Worm (Caenorhabditis elegans): ENCODE measurements around the gene srh-272.

DNA sequence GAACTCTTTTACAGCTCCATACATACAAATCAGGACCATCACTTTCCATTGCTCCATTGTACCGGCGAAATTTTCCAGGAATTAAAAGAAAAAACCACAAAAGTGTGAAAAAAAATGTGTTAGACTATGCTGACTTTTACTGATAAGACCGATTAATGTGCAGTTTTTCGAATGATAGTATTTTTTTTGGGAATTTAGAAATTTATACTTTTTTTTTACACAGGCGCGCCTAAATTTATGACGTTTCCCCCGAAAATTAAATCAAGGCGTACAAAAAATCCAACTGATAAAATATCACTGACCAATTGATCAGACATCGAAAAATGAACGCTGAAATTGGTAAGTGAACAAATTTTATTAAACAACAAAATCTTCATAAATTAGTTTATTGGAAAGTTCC is 12.3 kb downstream of the srh-272 start, which contains the start of gene folt-2:
- no peak for TF ChIP-seq ama-1 (optimal IDR thresholded peaks at IDR 0.05)
- no peak for TF ChIP-seq B0310.2 (tag; optimal IDR thresholded peaks at IDR 0.05)
- no peak for TF ChIP-seq pes-1 (GFP tag; IDR thresholded peaks at IDR 0.05)
- TF ChIP-seq flt-1 (GFP tag; IDR thresholded peaks at IDR 0.05): no peak
- no peak for TF ChIP-seq tra-4 (tag; optimal IDR thresholded peaks at IDR 0.05)
- 0 out of 2 replicates have a peak, but pooled peaks have one; percentile 16 for TF ChIP-seq tbx-11 (GFP tag; IDR thresholded peaks at IDR 0.05)
- TF ChIP-seq ceh-36 (tag; optimal IDR thresholded peaks at IDR 0.05): no peak
- TF ChIP-seq F13C5.2 (tag; optimal IDR thresholded peaks at IDR 0.05): no peak
- TF ChIP-seq hnd-1 (tag; optimal IDR thresholded peaks at IDR 0.05): no peak
- TF ChIP-seq ets-7 (tag; optimal IDR thresholded peaks at IDR 0.05): no peak
- no peak for TF ChIP-seq ceh-13 (GFP tag; optimal IDR thresholded peaks at IDR 0.05)

Data from whole organism, early embryonic.